Worm (Caenorhabditis elegans) whole organism, L3 larva: Measurements from ENCODE around the gene T08D10.4.
A peak's percentile ranks its signal among the peaks of the same experiment; 100 is the strongest.

Experiments used
- R02D3.7 ChIP-seq: fragments of 150-350 bp; optimal IDR thresholded peaks from 2 replicates; lab custom pipeline; 2014; ENCODE audit warnings: missing biosample characterization, missing genetic modification characterization
- aly-2 ChIP-seq: fragments of 150-350 bp; optimal IDR thresholded peaks from 2 replicates; lab custom pipeline; 2014; ENCODE audit warnings: missing biosample characterization, missing genetic modification characterization
- ama-1 ChIP-seq: fragments of 150-350 bp; optimal IDR thresholded peaks from 2 replicates; lab custom pipeline; 2018
- ceh-16 ChIP-seq: sonication (generic microtip); optimal IDR thresholded peaks from 2 replicates; lab custom pipeline; 2017; ENCODE audit warnings: missing biosample characterization, missing genetic modification characterization
- ceh-82 ChIP-seq: fragments of 150-350 bp; optimal IDR thresholded peaks from 2 replicates; lab custom pipeline; 2014; ENCODE audit warnings: missing biosample characterization, missing genetic modification characterization
- daf-12 ChIP-seq: fragments of 150-350 bp; optimal IDR thresholded peaks from 2 replicates; lab custom pipeline; 2014; ENCODE audit warnings: missing biosample characterization, missing genetic modification reagents, missing genetic modification characterization
- egl-27 ChIP-seq: sonication (generic microtip); optimal IDR thresholded peaks from 4 replicates; lab custom pipeline; 2017; ENCODE audit warnings: missing biosample characterization, missing genetic modification reagents, missing genetic modification characterization
- elt-1 ChIP-seq: fragments of 150-350 bp; optimal IDR thresholded peaks from 2 replicates; lab custom pipeline; 2014; ENCODE audit warnings: missing biosample characterization, missing genetic modification characterization
- elt-2 ChIP-seq: sonication (generic microtip); optimal IDR thresholded peaks from 2 replicates; lab custom pipeline; 2016; ENCODE audit warnings: missing genetic modification reagents, mild to moderate bottlenecking, missing genetic modification characterization, missing compliant biosample characterization
- eor-1 ChIP-seq, 2 experiments: fragments of 150-350 bp; optimal IDR thresholded peaks; 2 replicates each; lab custom pipeline; 2014 to 2018; ENCODE audit warnings: missing biosample characterization in 2 of 2, missing genetic modification characterization in 2 of 2
- fkh-10 ChIP-seq: sonication (generic microtip); optimal IDR thresholded peaks from 2 replicates; lab custom pipeline; 2017; ENCODE audit warnings: missing biosample characterization, missing genetic modification reagents, missing genetic modification characterization
- fkh-2 ChIP-seq: fragments of 150-350 bp; optimal IDR thresholded peaks from 2 replicates; lab custom pipeline; 2014; ENCODE audit warnings: missing biosample characterization, missing genetic modification reagents, missing genetic modification characterization
- lin-15B ChIP-seq: fragments of 150-350 bp; optimal IDR thresholded peaks from 2 replicates; lab custom pipeline; 2014; ENCODE audit warnings: missing biosample characterization, missing genetic modification characterization
- lin-39 ChIP-seq: fragments of 150-350 bp; optimal IDR thresholded peaks from 2 replicates; lab custom pipeline; 2018; ENCODE audit warnings: missing biosample characterization, missing genetic modification reagents, missing genetic modification characterization
- mdl-1 ChIP-seq: fragments of 150-350 bp; optimal IDR thresholded peaks from 2 replicates; lab custom pipeline; 2014; ENCODE audit warnings: missing biosample characterization, missing genetic modification characterization
- nfya-1 ChIP-seq: sonication (generic microtip); optimal IDR thresholded peaks from 2 replicates; lab custom pipeline; 2017; ENCODE audit warnings: missing genetic modification characterization, mild to moderate bottlenecking, missing compliant biosample characterization, antibody characterized with exemption, moderate library complexity; ENCODE audit not compliant: insufficient read depth
- nhr-11 ChIP-seq: fragments of 150-350 bp; optimal IDR thresholded peaks from 2 replicates; lab custom pipeline; 2014; ENCODE audit warnings: missing biosample characterization, missing genetic modification characterization
- nhr-12 ChIP-seq: fragments of 150-350 bp; optimal IDR thresholded peaks from 2 replicates; lab custom pipeline; 2014; ENCODE audit warnings: missing biosample characterization, missing genetic modification characterization
- nhr-23 ChIP-seq: fragments of 150-350 bp; optimal IDR thresholded peaks from 2 replicates; lab custom pipeline; 2014; ENCODE audit warnings: missing biosample characterization, missing genetic modification reagents, missing genetic modification characterization
- nhr-237 ChIP-seq: fragments of 150-350 bp; optimal IDR thresholded peaks from 2 replicates; lab custom pipeline; 2014; ENCODE audit warnings: missing biosample characterization, missing genetic modification characterization
- nhr-25 ChIP-seq: sonication (generic microtip); optimal IDR thresholded peaks from 2 replicates; lab custom pipeline; 2017; ENCODE audit warnings: missing biosample characterization, missing genetic modification characterization
- nhr-28 ChIP-seq: fragments of 150-350 bp; optimal IDR thresholded peaks from 2 replicates; lab custom pipeline; 2014; ENCODE audit warnings: missing biosample characterization, missing genetic modification characterization
- nhr-43 ChIP-seq: sonication (generic microtip); optimal IDR thresholded peaks from 2 replicates; lab custom pipeline; 2016; ENCODE audit warnings: mild to moderate bottlenecking, missing genetic modification characterization, missing compliant biosample characterization; ENCODE audit not compliant: poor library complexity, severe bottlenecking
- nhr-67 ChIP-seq: fragments of 150-350 bp; optimal IDR thresholded peaks from 2 replicates; lab custom pipeline; 2014; ENCODE audit warnings: missing biosample characterization, missing genetic modification characterization
- nhr-76 ChIP-seq: fragments of 150-350 bp; sonication (generic microtip); optimal IDR thresholded peaks from 5 replicates; lab custom pipeline; 2014; ENCODE audit warnings: missing biosample characterization, missing genetic modification characterization
- pha-4 ChIP-seq: fragments of 150-350 bp; optimal IDR thresholded peaks from 2 replicates; lab custom pipeline; 2014; ENCODE audit warnings: missing biosample characterization, missing genetic modification reagents, missing genetic modification characterization
- pqm-1 ChIP-seq: fragments of 150-350 bp; optimal IDR thresholded peaks from 2 replicates; lab custom pipeline; 2017; ENCODE audit warnings: missing biosample characterization, missing genetic modification characterization, inconsistent platforms
- sea-2 ChIP-seq: fragments of 150-350 bp; sonication (generic microtip); optimal IDR thresholded peaks from 4 replicates; lab custom pipeline; 2014; ENCODE audit warnings: missing biosample characterization, missing genetic modification reagents, missing genetic modification characterization
- skn-1 ChIP-seq: fragments of 150-350 bp; optimal IDR thresholded peaks from 2 replicates; lab custom pipeline; 2014; ENCODE audit warnings: missing biosample characterization, missing genetic modification characterization
- snpc-4 ChIP-seq: fragments of 150-350 bp; optimal IDR thresholded peaks from 2 replicates; lab custom pipeline; 2014; ENCODE audit warnings: missing biosample characterization, missing genetic modification characterization
- unc-39 ChIP-seq: sonication (generic microtip); optimal IDR thresholded peaks from 4 replicates; lab custom pipeline; 2017; ENCODE audit warnings: missing biosample characterization, missing genetic modification characterization
- zag-1 ChIP-seq: fragments of 150-350 bp; optimal IDR thresholded peaks from 2 replicates; lab custom pipeline; 2014; ENCODE audit warnings: missing biosample characterization, missing genetic modification characterization
- ztf-4 ChIP-seq: fragments of 150-350 bp; optimal IDR thresholded peaks from 2 replicates; lab custom pipeline; 2014; ENCODE audit warnings: missing biosample characterization, missing genetic modification characterization

Gene T08D10.4

DNA sequence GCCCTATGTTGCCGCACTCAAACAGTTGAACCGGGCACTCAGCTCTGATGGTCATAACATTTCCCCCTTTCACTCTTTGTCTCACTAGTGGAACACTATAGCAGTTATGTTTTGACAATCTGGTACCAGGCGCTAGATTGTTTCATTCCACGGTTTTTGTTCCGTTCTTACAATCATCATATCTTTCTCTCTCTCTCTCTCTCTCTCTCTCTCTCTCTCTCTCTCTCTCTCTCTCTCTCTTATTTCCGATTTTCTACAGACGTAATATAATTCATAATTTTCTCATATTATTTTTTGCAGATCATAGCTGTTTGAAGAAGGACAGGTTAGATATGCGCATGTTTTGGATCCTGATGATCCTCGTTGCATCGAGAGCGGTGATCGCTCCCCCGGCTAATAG lies 39.3 kb downstream of the T08D10.4 start, which contains the start of gene Y62H9A.12:
Gene Y62H9A.12 (plus strand): TSS at position 301 of the 400 bp plus-strand sequence.
- TF ChIP-seq ceh-16 (no peak), elt-1 (tag; lab: Kevin White, UChicago) (no peak), nhr-28 (tag; lab: Kevin White, UChicago) (no peak), nhr-43 (no peak), sea-2 (GFP tag; lab: Kevin White, UChicago) (no peak), nhr-11 (tag; lab: Kevin White, UChicago) (no peak), nhr-237 (tag; lab: Kevin White, UChicago) (no peak), R02D3.7 (tag; lab: Kevin White, UChicago) (no peak), nfya-1 (tag; lab: Kevin White, UChicago) (no peak), fkh-2 (tag; lab: Kevin White, UChicago) (no peak)

DNA sequence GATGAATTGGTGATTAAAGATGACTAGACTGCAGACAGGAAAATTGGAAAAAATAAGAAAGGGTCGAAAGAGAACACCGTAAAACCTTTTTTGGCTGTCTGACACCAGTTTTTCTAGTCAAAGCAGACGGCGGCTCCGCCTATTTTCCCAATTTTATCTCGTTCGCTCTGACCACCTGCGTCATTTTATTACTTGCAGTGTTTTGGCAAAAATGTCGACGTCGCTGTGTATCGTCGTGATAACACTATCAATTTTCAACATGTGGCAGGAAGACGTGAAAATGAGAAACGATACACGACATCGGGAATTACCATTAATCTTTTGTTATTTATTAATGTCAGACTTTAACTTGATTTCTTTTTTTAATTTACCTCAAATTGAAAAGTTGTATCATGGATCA lies 43.1 kb downstream of the T08D10.4 start, which contains the start of gene Y62H9A.15:
Gene Y62H9A.15 (minus strand): TSS at position 100 of the 400 bp plus-strand sequence.
- TF ChIP-seq elt-2 (tag; lab: Kevin White, UChicago) (peak; percentile 73), fkh-2 (tag; lab: Kevin White, UChicago) (no peak)

DNA sequence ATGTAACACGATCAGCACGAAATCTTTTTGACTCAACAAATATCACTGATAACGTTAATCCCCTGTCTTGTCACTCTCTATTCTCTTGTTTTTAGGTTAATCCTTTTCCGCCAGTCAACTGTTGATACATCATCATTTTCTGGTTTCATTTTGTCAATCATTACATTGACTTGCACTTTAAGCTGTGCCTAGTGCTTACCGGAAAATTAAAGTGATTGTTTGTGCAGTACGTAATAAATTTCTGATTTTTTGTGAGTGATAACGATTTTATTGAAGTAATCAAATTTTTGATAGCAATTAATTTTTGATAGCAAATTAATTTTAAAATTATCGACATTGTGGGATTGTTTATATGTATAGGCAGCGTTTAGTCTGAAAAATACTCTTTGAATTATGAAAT lies 44.0 kb downstream of the T08D10.4 start:
- peak; percentile 37 for TF ChIP-seq pha-4
- peak; percentile 89 for TF ChIP-seq elt-2 (tag; lab: Kevin White, UChicago)
- no peak for TF ChIP-seq eor-1 (tag; optimal IDR thresholded peaks at IDR 0.05; lab: Kevin White, UChicago)
- peak; percentile 7 for TF ChIP-seq skn-1 (tag; lab: Kevin White, UChicago)
- no peak for TF ChIP-seq fkh-2 (tag; lab: Kevin White, UChicago)
- TF ChIP-seq pqm-1 (tag; lab: Kevin White, UChicago) = peak; percentile 80

DNA sequence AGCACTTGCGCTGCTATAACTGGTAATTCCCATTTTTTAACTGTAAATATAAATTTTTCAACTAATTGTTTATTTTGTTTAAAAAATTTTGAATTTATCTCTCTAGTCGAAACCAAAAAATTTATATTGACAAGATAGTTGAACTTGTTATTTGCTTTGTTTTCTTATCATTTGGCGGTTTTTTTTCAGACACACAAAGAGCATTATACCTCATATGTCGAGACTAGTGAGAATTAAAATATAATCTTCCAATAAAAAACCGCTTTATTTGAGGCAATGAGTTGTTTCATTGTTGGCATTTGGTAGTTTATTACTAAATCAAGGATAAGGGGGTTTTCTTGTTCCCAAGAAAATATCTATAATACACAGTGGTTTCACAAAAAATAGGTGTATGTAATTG lies 44.9 kb downstream of the T08D10.4 start:
- TF ChIP-seq snpc-4 (tag; lab: Kevin White, UChicago) (no peak), nhr-23 (tag; lab: Kevin White, UChicago) (no peak), fkh-10 (GFP tag; lab: Kevin White, UChicago) (no peak), ztf-4 (tag; lab: Kevin White, UChicago) (no peak), unc-39 (tag; lab: Kevin White, UChicago) (no peak), fkh-2 (tag; lab: Kevin White, UChicago) (no peak), pha-4 (peak; percentile 41), elt-2 (tag; lab: Kevin White, UChicago) (peak; percentile 56)

DNA sequence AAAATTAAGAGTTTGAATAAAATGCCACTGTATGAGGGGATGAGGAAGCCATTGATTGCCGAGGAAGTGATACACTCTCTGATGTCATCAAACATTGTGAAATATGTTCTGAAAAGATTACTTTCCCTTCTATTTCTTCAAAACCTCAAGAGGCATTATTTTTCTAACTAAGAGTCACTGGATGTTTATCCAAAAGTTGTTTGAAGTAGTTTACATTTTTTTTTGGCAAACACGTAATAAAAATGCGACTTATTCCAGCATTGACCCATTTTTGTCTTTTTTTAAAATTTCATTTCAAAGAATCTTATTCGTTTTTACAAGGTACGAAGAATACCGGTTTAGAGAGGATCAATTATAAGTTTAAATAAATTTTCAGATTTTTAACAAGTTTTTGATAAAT lies 45.9 kb downstream of the T08D10.4 start, which contains the start of gene Y62H9A.11:
Gene Y62H9A.11 (minus strand): TSS at position 101 of the 400 bp plus-strand sequence.
- TF ChIP-seq lin-15B (tag; lab: Kevin White, UChicago) (no peak), nhr-67 (tag; lab: Kevin White, UChicago) (no peak), egl-27 (tag; lab: Kevin White, UChicago) (no peak), elt-2 (tag; lab: Kevin White, UChicago) (no peak), ceh-82 (tag; lab: Kevin White, UChicago) (no peak), zag-1 (tag; lab: Kevin White, UChicago) (no peak), nhr-25 (tag; lab: Kevin White, UChicago) (no peak), sea-2 (GFP tag; lab: Kevin White, UChicago) (no peak), fkh-10 (GFP tag; lab: Kevin White, UChicago) (no peak), ceh-16 (no peak), snpc-4 (tag; lab: Kevin White, UChicago) (no peak), lin-39 (tag; lab: Kevin White, UChicago) (no peak), ama-1 (lab: Kevin White, UChicago) (no peak), R02D3.7 (tag; lab: Kevin White, UChicago) (no peak), nhr-12 (tag; lab: Kevin White, UChicago) (no peak), mdl-1 (no peak), pha-4 (no peak)

DNA sequence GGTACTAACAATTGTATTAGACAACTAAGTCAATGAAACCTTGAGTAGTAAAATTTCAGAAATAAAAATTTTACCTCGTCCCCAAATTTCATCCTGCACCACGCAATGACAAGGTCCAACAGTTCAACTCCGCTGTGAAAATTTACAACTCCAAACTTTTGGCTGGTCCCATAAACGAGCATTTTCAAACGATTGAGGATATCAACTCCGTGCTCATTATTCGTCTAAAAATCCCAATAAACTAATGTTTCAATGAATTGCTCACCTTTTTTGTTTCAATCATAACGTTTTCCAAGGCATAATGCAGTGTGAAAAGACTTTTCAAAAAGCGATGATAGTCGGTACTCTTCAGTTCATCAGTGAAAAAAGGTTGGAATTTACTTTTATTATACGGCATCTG lies 46.5 kb downstream of the T08D10.4 start:
- TF ChIP-seq R02D3.7 (tag; lab: Kevin White, UChicago) (no peak), daf-12 (tag; lab: Kevin White, UChicago) (no peak), nhr-76 (no peak), nhr-11 (tag; lab: Kevin White, UChicago) (no peak), fkh-2 (tag; lab: Kevin White, UChicago) (no peak), aly-2 (tag; lab: Kevin White, UChicago) (no peak)
